Worm (Caenorhabditis elegans): ENCODE data around the gene srh-3.

srh-3 gene

ce11 chrV:1682279-1682678 is at the start of gene srh-3:
srh-3 (plus strand) TSS chrV:1682579.
- TF ChIP-seq ces-1 (GFP tag; optimal IDR thresholded peaks at IDR 0.05) = no peak
- TF ChIP-seq mab-5 (tag; optimal IDR thresholded peaks at IDR 0.05) = no peak
- no peak for TF ChIP-seq blmp-1 (tag; optimal IDR thresholded peaks at IDR 0.05)
- no peak for TF ChIP-seq flh-1 (GFP tag; optimal IDR thresholded peaks at IDR 0.05)
- TF ChIP-seq mls-2 (tag; optimal IDR thresholded peaks at IDR 0.05) = no peak
- no peak for TF ChIP-seq hlh-1 (tag; optimal IDR thresholded peaks at IDR 0.05)
- no peak for TF ChIP-seq lin-32 (GFP tag; optimal IDR thresholded peaks at IDR 0.05)
- TF ChIP-seq ceh-43 (GFP tag; optimal IDR thresholded peaks at IDR 0.05) = no peak

ce11 chrV:1635859-1636258 is 46.5 kb upstream of the srh-3 start, which contains the start of gene str-222:
str-222 (plus strand) TSS chrV:1636159.
- TF ChIP-seq sem-2 (GFP tag; optimal IDR thresholded peaks at IDR 0.05) (no peak), ztf-11 (tag; optimal IDR thresholded peaks at IDR 0.05) (no peak), blmp-1 (tag; optimal IDR thresholded peaks at IDR 0.05) (no peak), pha-4 (tag; optimal IDR thresholded peaks at IDR 0.05) (no peak), mls-2 (tag; optimal IDR thresholded peaks at IDR 0.05) (no peak), drap-1 (GFP tag; optimal IDR thresholded peaks at IDR 0.05) (no peak), unc-120 (tag; optimal IDR thresholded peaks at IDR 0.05; ENCODE audit: poor library complexity, severe bottlenecking) (no peak), bed-3 (GFP tag; optimal IDR thresholded peaks at IDR 0.05) (no peak), nhr-76 (tag; optimal IDR thresholded peaks at IDR 0.05) (no peak), nhr-2 (tag; optimal IDR thresholded peaks at IDR 0.05) (no peak), ham-2 (GFP tag; optimal IDR thresholded peaks at IDR 0.05) (no peak), nhr-237 (tag; optimal IDR thresholded peaks at IDR 0.05) (no peak), nhr-12 (tag; optimal IDR thresholded peaks at IDR 0.05) (no peak), flh-1 (GFP tag; optimal IDR thresholded peaks at IDR 0.05) (no peak), lin-32 (GFP tag; optimal IDR thresholded peaks at IDR 0.05) (no peak), ceh-39 (tag; optimal IDR thresholded peaks at IDR 0.05) (no peak), unc-62 (GFP tag; optimal IDR thresholded peaks at IDR 0.05) (no peak), ceh-43 (GFP tag; optimal IDR thresholded peaks at IDR 0.05) (no peak), elt-1 (tag; optimal IDR thresholded peaks at IDR 0.05; ENCODE audit: borderline replicate concordance, insufficient read depth) (no peak)

ce11 chrV:1640008-1640407 is 42.4 kb upstream of the srh-3 start, which contains the start of gene str-221:
str-221 (plus strand) TSS chrV:1640308.
- no peak for TF ChIP-seq pha-4 (tag; optimal IDR thresholded peaks at IDR 0.05)

- no peak for TF ChIP-seq ham-2 (GFP tag; optimal IDR thresholded peaks at IDR 0.05)
- TF ChIP-seq nhr-2 (tag; optimal IDR thresholded peaks at IDR 0.05) = no peak
- TF ChIP-seq lin-32 (GFP tag; optimal IDR thresholded peaks at IDR 0.05) = no peak
- TF ChIP-seq cnd-1 (tag; optimal IDR thresholded peaks at IDR 0.05) = no peak
- TF ChIP-seq bed-3 (GFP tag; optimal IDR thresholded peaks at IDR 0.05) = no peak
- TF ChIP-seq nhr-76 (tag; optimal IDR thresholded peaks at IDR 0.05) = no peak
- TF ChIP-seq nhr-28 (tag; optimal IDR thresholded peaks at IDR 0.05) = no peak
- no peak for TF ChIP-seq elt-1 (tag; optimal IDR thresholded peaks at IDR 0.05; ENCODE audit: borderline replicate concordance, insufficient read depth)
- TF ChIP-seq tbx-8 (GFP tag; optimal IDR thresholded peaks at IDR 0.05) = no peak
- TF ChIP-seq nhr-237 (tag; optimal IDR thresholded peaks at IDR 0.05) = no peak
- TF ChIP-seq unc-62 (GFP tag; optimal IDR thresholded peaks at IDR 0.05) = no peak
- no peak for TF ChIP-seq flh-1 (GFP tag; optimal IDR thresholded peaks at IDR 0.05)
- no peak for TF ChIP-seq mls-2 (tag; optimal IDR thresholded peaks at IDR 0.05)
- no peak for TF ChIP-seq sem-2 (GFP tag; optimal IDR thresholded peaks at IDR 0.05)
- TF ChIP-seq blmp-1 (tag; optimal IDR thresholded peaks at IDR 0.05) = no peak
- no peak for TF ChIP-seq mab-5 (tag; optimal IDR thresholded peaks at IDR 0.05)
Observed at ce11 chrV:1642199-1642598, 40.2 kb upstream of the srh-3 start, which contains the start of gene Y46H3D.1. Y46H3D.1 (plus strand) TSS chrV:1642499.

- TF ChIP-seq nhr-28 (tag; optimal IDR thresholded peaks at IDR 0.05) (no peak), ceh-43 (GFP tag; optimal IDR thresholded peaks at IDR 0.05) (no peak), unc-120 (tag; optimal IDR thresholded peaks at IDR 0.05; ENCODE audit: poor library complexity, severe bottlenecking) (no peak), blmp-1 (tag; optimal IDR thresholded peaks at IDR 0.05) (no peak), sem-2 (GFP tag; optimal IDR thresholded peaks at IDR 0.05) (no peak), unc-39 (tag; optimal IDR thresholded peaks at IDR 0.05) (no peak), ham-2 (GFP tag; optimal IDR thresholded peaks at IDR 0.05) (no peak), ztf-11 (tag; optimal IDR thresholded peaks at IDR 0.05) (no peak), flh-1 (GFP tag; optimal IDR thresholded peaks at IDR 0.05) (no peak), mls-2 (tag; optimal IDR thresholded peaks at IDR 0.05) (no peak), drap-1 (GFP tag; optimal IDR thresholded peaks at IDR 0.05) (no peak)
Observed at ce11 chrV:1642768-1643167, 39.6 kb upstream of the srh-3 start.

- TF ChIP-seq ceh-39 (tag; optimal IDR thresholded peaks at IDR 0.05) = no peak
- TF ChIP-seq unc-39 (tag; optimal IDR thresholded peaks at IDR 0.05) = no peak
- no peak for TF ChIP-seq elt-1 (tag; optimal IDR thresholded peaks at IDR 0.05; ENCODE audit: borderline replicate concordance, insufficient read depth)
- no peak for TF ChIP-seq tbx-8 (GFP tag; optimal IDR thresholded peaks at IDR 0.05)
- TF ChIP-seq mls-2 (tag; optimal IDR thresholded peaks at IDR 0.05) = no peak
- TF ChIP-seq zip-8 (tag; optimal IDR thresholded peaks at IDR 0.05) = no peak
- no peak for TF ChIP-seq drap-1 (GFP tag; optimal IDR thresholded peaks at IDR 0.05)
- no peak for TF ChIP-seq lin-32 (GFP tag; optimal IDR thresholded peaks at IDR 0.05)
Observed at ce11 chrV:1643886-1644285, 38.5 kb upstream of the srh-3 start, which contains the start of gene alh-2. alh-2 (plus strand) TSS chrV:1644169.
